Worm (Caenorhabditis elegans): Measurements from ENCODE around the gene str-101.

The str-101 gene

DNA sequence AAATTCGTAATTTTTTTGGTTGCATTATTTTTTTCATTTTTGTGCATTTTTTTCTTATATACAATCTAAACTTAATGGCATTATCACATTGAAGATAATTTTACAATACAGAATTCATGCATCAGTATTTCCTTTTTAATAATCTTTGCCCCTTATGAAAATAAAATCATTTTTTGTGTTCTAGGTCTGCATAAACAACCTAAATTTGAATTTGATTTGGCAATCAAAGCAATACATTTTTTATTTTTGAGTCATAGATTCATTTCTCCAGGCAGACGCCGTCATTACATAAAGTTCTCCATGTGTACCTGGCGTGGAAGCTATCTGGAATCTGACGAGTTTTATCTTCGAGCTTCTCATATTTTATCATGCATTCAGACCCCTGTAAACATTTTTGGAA lies 10.1 kb upstream of the str-101 start, which contains the start of gene srh-140:
Gene srh-140, plus strand, starts transcription at position 301 of the 400 bp plus-strand sequence.
- TF ChIP-seq nhr-27 (tag; optimal IDR thresholded peaks at IDR 0.05) (no peak), egl-44 (GFP tag; IDR thresholded peaks at IDR 0.05) (no peak), egrh-3 (GFP tag; IDR thresholded peaks at IDR 0.05) (no peak), nfya-2 (GFP tag; IDR thresholded peaks at IDR 0.05) (no peak), madf-6 (GFP tag; IDR thresholded peaks at IDR 0.05) (no peak), ceh-91 (GFP tag; IDR thresholded peaks at IDR 0.05) (no peak), B0336.3 (GFP tag; IDR thresholded peaks at IDR 0.05) (no peak), Y56A3A.18 (GFP tag; IDR thresholded peaks at IDR 0.05) (no peak), tbp1 (GFP tag; optimal IDR thresholded peaks at IDR 0.05) (no peak), K12H6.12 (tag; optimal IDR thresholded peaks at IDR 0.05) (no peak), ceh-100 (GFP tag; IDR thresholded peaks at IDR 0.05) (no peak), dpff-1 (tag; optimal IDR thresholded peaks at IDR 0.05) (no peak), F22D6.2 (tag; optimal IDR thresholded peaks at IDR 0.05) (no peak), attf-3 (GFP tag; conservative IDR thresholded peaks at IDR 0.05) (no peak), mxl-1 (tag; optimal IDR thresholded peaks at IDR 0.05) (no peak), dpl-1 (GFP tag; optimal IDR thresholded peaks at IDR 0.05) (no peak), unc-62 (GFP tag; optimal IDR thresholded peaks at IDR 0.05) (no peak), lsl-1 (GFP tag; optimal IDR thresholded peaks at IDR 0.05) (no peak)

DNA sequence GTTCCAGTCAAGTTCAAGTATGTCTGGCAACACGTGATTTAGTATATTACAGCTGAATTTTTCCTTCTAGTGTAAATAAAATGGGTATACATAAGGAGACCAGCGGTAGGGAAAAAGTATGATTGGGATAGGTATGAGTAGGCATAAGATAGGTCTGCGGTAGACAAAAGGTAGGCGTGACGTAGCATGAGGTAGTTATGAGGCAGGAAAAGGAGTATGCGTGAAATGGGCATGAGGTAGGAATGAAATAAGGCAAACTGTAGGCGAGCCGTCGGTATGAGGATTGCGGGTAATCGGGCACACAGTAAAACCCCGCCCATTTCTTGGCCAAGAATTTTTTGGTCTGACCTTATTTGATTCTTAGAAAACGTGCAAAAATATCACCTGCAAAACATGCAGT lies 9.6 kb upstream of the str-101 start:
- TF ChIP-seq ZK185.1 (tag; optimal IDR thresholded peaks at IDR 0.05; ENCODE audit: poor library complexity, severe bottlenecking): no peak

DNA sequence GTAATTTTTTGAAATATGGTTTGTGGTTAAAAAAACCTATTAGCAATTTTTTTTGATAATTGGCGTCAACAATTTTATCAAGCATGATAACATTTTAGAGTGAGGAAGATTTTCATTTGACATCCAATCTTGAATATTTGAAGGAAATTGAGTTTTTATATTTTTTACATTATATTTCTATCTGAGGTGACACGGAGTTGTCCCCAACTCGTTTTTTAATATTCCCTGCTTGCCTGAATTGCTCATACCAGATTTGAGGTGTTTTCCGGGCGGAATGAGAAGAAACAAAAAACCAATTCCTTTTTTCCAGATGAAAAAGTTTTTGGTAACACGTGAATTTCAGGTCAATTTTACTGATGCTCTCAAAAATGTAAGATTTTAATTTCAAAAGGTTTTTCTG lies 7.8 kb upstream of the str-101 start, which contains the start of gene Y6E2A.7:
Gene Y6E2A.7, plus strand, starts transcription at position 301 of the 400 bp plus-strand sequence.
- no peak for TF ChIP-seq nfyb-1 (GFP tag; IDR thresholded peaks at IDR 0.05)
- no peak for TF ChIP-seq zim-3 (tag; optimal IDR thresholded peaks at IDR 0.05)

DNA sequence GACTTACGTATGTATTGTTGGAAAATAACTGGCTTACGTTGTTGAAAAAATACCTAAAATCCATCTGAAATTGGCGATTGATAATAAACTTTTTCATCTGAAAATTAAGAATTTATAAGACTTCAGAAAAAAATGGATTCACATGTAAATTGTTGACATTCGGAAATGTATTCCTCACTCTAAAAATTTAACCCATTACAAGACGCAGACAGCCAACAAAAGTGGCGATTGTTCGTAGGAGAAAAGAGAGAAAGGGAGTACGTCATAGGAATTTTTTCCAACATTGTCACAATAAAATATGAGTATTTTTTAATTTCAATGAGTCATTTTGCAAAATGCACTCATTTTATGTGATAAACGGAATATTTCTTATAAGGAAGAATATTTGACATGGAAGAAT lies 6.8 kb upstream of the str-101 start, which contains the start of gene Y6E2A.5:
Gene Y6E2A.5, minus strand, starts transcription at position 101 of the 400 bp plus-strand sequence.
- TF ChIP-seq nhr-90 (tag; optimal IDR thresholded peaks at IDR 0.05) (no peak), K11D2.4 (GFP tag; IDR thresholded peaks at IDR 0.05) (no peak), ztf-26 (tag; optimal IDR thresholded peaks at IDR 0.05) (no peak), ztf-6 (GFP tag; IDR thresholded peaks at IDR 0.05) (no peak), ztf-28 (GFP tag; IDR thresholded peaks at IDR 0.05) (no peak), ceh-100 (GFP tag; IDR thresholded peaks at IDR 0.05) (no peak), egl-18 (GFP tag; IDR thresholded peaks at IDR 0.05) (no peak), ztf-18 (tag; optimal IDR thresholded peaks at IDR 0.05) (no peak), Y53G8AR.9 (GFP tag; conservative IDR thresholded peaks at IDR 0.05) (no peak), snpc-1.1 (tag; optimal IDR thresholded peaks at IDR 0.05; ENCODE audit: insufficient read depth) (no peak), T07F8.4 (tag; optimal IDR thresholded peaks at IDR 0.05) (no peak), cebp-1 (GFP tag; IDR thresholded peaks at IDR 0.05) (no peak), cebp-1 (tag; optimal IDR thresholded peaks at IDR 0.05) (no peak), zfh-2 (GFP tag; conservative IDR thresholded peaks at IDR 0.05) (no peak)

DNA sequence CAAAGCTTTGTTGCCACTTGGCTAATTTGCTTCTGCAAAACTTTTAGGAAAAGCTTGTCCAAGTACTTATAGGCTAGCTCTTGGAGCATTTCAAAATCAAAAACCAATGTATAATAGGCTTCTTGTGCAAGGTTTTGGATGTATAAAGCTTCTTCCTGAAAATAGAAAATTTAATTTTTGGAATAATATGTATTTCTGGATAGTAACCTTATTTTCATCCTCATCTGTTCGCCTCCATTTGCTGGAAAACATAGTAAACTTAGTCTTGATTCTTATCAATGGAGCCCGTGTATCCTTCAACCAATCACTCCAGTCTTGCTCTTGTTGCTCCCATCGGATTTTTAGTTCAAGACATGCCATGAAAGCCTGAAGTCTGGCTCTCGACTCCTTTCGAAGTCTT lies 4.9 kb upstream of the str-101 start, which contains the start of gene Y6E2A.4:
Gene Y6E2A.4, minus strand, starts transcription at position 101 of the 400 bp plus-strand sequence.
- TF ChIP-seq sptf-2 (GFP tag; optimal IDR thresholded peaks at IDR 0.05) (no peak), zim-3 (tag; optimal IDR thresholded peaks at IDR 0.05) (no peak), zfh-2 (GFP tag; conservative IDR thresholded peaks at IDR 0.05) (no peak), lin-40 (tag; optimal IDR thresholded peaks at IDR 0.05) (no peak), mcd-1 (GFP tag; IDR thresholded peaks at IDR 0.05) (no peak), hmg-20 (GFP tag; IDR thresholded peaks at IDR 0.05) (no peak), F23B12.7 (tag; optimal IDR thresholded peaks at IDR 0.05; ENCODE audit: insufficient read depth) (no peak), nhr-80 (tag; optimal IDR thresholded peaks at IDR 0.05) (no peak), sea-2 (GFP tag; IDR thresholded peaks at IDR 0.05) (no peak), athp-1 (tag; optimal IDR thresholded peaks at IDR 0.05) (no peak), Y53G8AR.9 (GFP tag; conservative IDR thresholded peaks at IDR 0.05) (no peak), B0019.2 (GFP tag; conservative IDR thresholded peaks at IDR 0.05) (no peak), ztf-22 (GFP tag; optimal IDR thresholded peaks at IDR 0.05) (no peak), F57A8.1 (GFP tag; optimal IDR thresholded peaks at IDR 0.05) (no peak)
